Worm (Caenorhabditis elegans) whole organism, early embryonic: ENCODE results near the gene srg-47.

Experiments used
- B0310.2 ChIP-seq: sonication (generic microtip); optimal IDR thresholded peaks from 2 replicates; lab custom pipeline; 2016; ENCODE audit warnings: mild to moderate bottlenecking, missing genetic modification characterization, missing compliant biosample characterization
- F13C5.2 ChIP-seq: sonication (generic microtip); optimal IDR thresholded peaks from 2 replicates; lab custom pipeline; 2017; ENCODE audit warnings: mild to moderate bottlenecking, missing genetic modification characterization, inconsistent platforms, missing compliant biosample characterization
- aly-1 ChIP-seq: sonication (generic microtip); optimal IDR thresholded peaks from 2 replicates; lab custom pipeline; 2016; ENCODE audit warnings: missing genetic modification characterization, missing compliant biosample characterization
- ama-1 ChIP-seq: fragments of 150-350 bp; optimal IDR thresholded peaks from 2 replicates; lab custom pipeline; 2014
- ceh-13 ChIP-seq: fragments of 200-800 bp; sonication (Bioruptor generic); optimal IDR thresholded peaks from 2 replicates; lab custom pipeline; 2018; ENCODE audit warnings: mild to moderate bottlenecking, missing genetic modification characterization, missing compliant biosample characterization
- ceh-36 ChIP-seq: sonication (generic microtip); optimal IDR thresholded peaks from 2 replicates; lab custom pipeline; 2016; ENCODE audit warnings: missing genetic modification characterization, inconsistent platforms, missing compliant biosample characterization
- ets-7 ChIP-seq: sonication (generic microtip); optimal IDR thresholded peaks from 2 replicates; lab custom pipeline; 2016; ENCODE audit warnings: missing genotype, missing genetic modification characterization, missing compliant biosample characterization
- flt-1 ChIP-seq: fragments of 200-800 bp; sonication (Bioruptor generic); IDR thresholded peaks from 2 replicates; pipeline ENCODE4 v1.3.6; 2022; ENCODE audit warnings: missing genetic modification characterization, missing compliant biosample characterization
- hmbx-1 ChIP-seq: sonication (generic microtip); optimal IDR thresholded peaks from 2 replicates; lab custom pipeline; 2016; ENCODE audit warnings: mild to moderate bottlenecking, missing genetic modification characterization, missing compliant biosample characterization
- hmg-4 ChIP-seq: fragments of 200-800 bp; sonication (Bioruptor generic); optimal IDR thresholded peaks from 2 replicates; lab custom pipeline; 2018; ENCODE audit warnings: mild to moderate bottlenecking, missing genetic modification characterization, missing compliant biosample characterization
- hnd-1 ChIP-seq: sonication (generic microtip); optimal IDR thresholded peaks from 2 replicates; lab custom pipeline; 2016; ENCODE audit warnings: missing genetic modification characterization, missing compliant biosample characterization
- pes-1 ChIP-seq: fragments of 200-800 bp; sonication (Bioruptor generic); IDR thresholded peaks from 2 replicates; pipeline ENCODE4 v1.3.6; 2022; ENCODE audit warnings: missing genetic modification reagents, missing genetic modification characterization, missing compliant biosample characterization
- scrt-1 ChIP-seq: fragments of 200-800 bp; sonication (Bioruptor generic); IDR thresholded peaks from 2 replicates; pipeline ENCODE4 v1.3.6; 2022; ENCODE audit warnings: missing genetic modification characterization, missing compliant biosample characterization
- sea-1 ChIP-seq: fragments of 200-800 bp; sonication (Bioruptor generic); conservative IDR thresholded peaks from 2 replicates; pipeline ENCODE4 v1.3.6; 2022; ENCODE audit warnings: missing genetic modification characterization, missing compliant biosample characterization
- tbx-11 ChIP-seq: fragments of 200-800 bp; sonication (Bioruptor generic); IDR thresholded peaks from 2 replicates; pipeline ENCODE4 v1.3.6; 2022; ENCODE audit warnings: missing genetic modification characterization, missing compliant biosample characterization
- tbx-37 ChIP-seq: fragments of 200-800 bp; sonication (Bioruptor generic); conservative IDR thresholded peaks from 2 replicates; pipeline ENCODE4 v1.3.6; 2022; ENCODE audit warnings: missing genetic modification reagents, missing genetic modification characterization, missing compliant biosample characterization
- tra-4 ChIP-seq: sonication (generic microtip); optimal IDR thresholded peaks from 2 replicates; lab custom pipeline; 2017; ENCODE audit warnings: missing genetic modification characterization, missing compliant biosample characterization

The srg-47 gene

ce11 chrV:14556187-14556586 is at the start of gene srg-47:
srg-47 (minus strand) TSS chrV:14556287.
- TF ChIP-seq ets-7 (tag; lab: Kevin White, UChicago), result no peak
- TF ChIP-seq ceh-36 (tag; lab: Kevin White, UChicago), result no peak
- no peak for TF ChIP-seq tbx-11 (GFP tag; lab: Robert Waterston, UW)
- no peak for TF ChIP-seq aly-1 (tag; lab: Kevin White, UChicago)
- TF ChIP-seq F13C5.2 (tag; lab: Kevin White, UChicago), result no peak
- no peak for TF ChIP-seq flt-1 (GFP tag; lab: Robert Waterston, UW)
- no peak for TF ChIP-seq pes-1
- TF ChIP-seq hmbx-1, result no peak
- no peak for TF ChIP-seq hnd-1 (tag; lab: Kevin White, UChicago)
- no peak for TF ChIP-seq ama-1
- TF ChIP-seq scrt-1, result no peak
- no peak for TF ChIP-seq sea-1 (GFP tag; lab: Robert Waterston, UW)
- TF ChIP-seq hmg-4 (GFP tag; lab: Kevin White, UChicago), result no peak
- no peak for TF ChIP-seq tbx-37 (GFP tag; lab: Robert Waterston, UW)
- no peak for TF ChIP-seq ceh-13 (GFP tag; lab: Kevin White, UChicago)
- no peak for TF ChIP-seq tra-4 (tag; lab: Kevin White, UChicago)
- no peak for TF ChIP-seq B0310.2

DNA sequence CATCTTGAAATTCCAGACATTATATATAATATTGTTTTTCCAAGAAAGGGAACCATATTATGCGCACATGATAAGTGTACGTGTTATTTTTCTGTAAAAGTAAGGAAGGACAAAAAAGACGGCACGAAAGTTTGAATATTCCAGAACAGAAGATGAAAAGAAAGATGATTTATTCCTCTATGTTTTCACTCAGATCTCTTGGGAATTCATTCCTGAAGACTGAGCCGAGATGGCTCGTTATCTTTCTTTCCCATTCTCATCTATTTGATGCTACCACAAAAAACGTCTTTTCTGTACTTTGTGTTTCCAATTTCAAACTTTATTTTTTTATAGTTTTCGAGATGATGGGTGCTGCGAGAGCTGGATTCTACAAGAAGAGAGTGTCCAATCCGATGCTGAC is 47.7 kb upstream of the srg-47 start:
- TF ChIP-seq tbx-37 (GFP tag; lab: Robert Waterston, UW) (no peak), ets-7 (tag; lab: Kevin White, UChicago) (no peak), aly-1 (tag; lab: Kevin White, UChicago) (no peak), ama-1 (no peak), ceh-36 (tag; lab: Kevin White, UChicago) (no peak), hmbx-1 (no peak), pes-1 (no peak), hnd-1 (tag; lab: Kevin White, UChicago) (no peak), flt-1 (GFP tag; lab: Robert Waterston, UW) (no peak), hmg-4 (GFP tag; lab: Kevin White, UChicago) (no peak), B0310.2 (no peak), tbx-11 (GFP tag; lab: Robert Waterston, UW) (no peak), tra-4 (tag; lab: Kevin White, UChicago) (no peak), ceh-13 (GFP tag; lab: Kevin White, UChicago) (no peak), sea-1 (GFP tag; lab: Robert Waterston, UW) (no peak), F13C5.2 (tag; lab: Kevin White, UChicago) (no peak), scrt-1 (no peak)

ce11 chrV:14599972-14600371 is 43.9 kb upstream of the srg-47 start, which contains the start of gene glb-22:
glb-22 (plus strand) TSS chrV:14600272.
- TF ChIP-seq sea-1 (GFP tag; lab: Robert Waterston, UW) (no peak), ceh-36 (tag; lab: Kevin White, UChicago) (no peak), tbx-11 (GFP tag; lab: Robert Waterston, UW) (no peak), hmg-4 (GFP tag; lab: Kevin White, UChicago) (no peak), hnd-1 (tag; lab: Kevin White, UChicago) (no peak), scrt-1 (no peak), flt-1 (GFP tag; lab: Robert Waterston, UW) (no peak), tbx-37 (GFP tag; lab: Robert Waterston, UW) (no peak), B0310.2 (no peak)

DNA sequence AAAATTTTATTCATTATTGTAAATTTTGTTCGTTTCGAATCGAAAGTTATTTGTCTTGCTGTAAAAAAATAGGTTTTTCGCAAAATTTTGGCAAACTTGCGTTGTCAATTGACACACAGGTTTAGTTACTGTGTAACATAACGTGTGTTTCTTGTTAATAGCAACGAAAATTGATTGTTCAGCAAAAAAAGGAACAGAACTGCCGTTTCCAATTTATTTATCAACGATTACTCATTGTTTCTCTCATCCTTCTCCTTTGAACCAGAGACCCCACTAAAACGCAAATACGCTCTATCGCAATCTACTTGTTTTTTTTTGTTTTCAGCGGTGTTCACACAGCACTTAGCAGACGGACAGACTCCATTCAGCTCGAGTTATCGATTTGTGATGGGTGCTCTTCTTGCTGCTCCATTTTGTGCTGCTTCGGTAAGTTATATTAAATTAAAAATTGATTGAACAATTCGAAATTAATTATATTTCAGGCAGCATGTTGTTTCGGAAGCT is 41.6 kb upstream of the srg-47 start, which contains the start of gene R11H6.2:
Gene R11H6.2 (plus strand): TSS at position 326 of the 504 bp plus-strand sequence.
- TF ChIP-seq flt-1 (GFP tag; lab: Robert Waterston, UW), result no peak
- no peak for TF ChIP-seq hnd-1 (tag; lab: Kevin White, UChicago)
- no peak for TF ChIP-seq sea-1 (GFP tag; lab: Robert Waterston, UW)

DNA sequence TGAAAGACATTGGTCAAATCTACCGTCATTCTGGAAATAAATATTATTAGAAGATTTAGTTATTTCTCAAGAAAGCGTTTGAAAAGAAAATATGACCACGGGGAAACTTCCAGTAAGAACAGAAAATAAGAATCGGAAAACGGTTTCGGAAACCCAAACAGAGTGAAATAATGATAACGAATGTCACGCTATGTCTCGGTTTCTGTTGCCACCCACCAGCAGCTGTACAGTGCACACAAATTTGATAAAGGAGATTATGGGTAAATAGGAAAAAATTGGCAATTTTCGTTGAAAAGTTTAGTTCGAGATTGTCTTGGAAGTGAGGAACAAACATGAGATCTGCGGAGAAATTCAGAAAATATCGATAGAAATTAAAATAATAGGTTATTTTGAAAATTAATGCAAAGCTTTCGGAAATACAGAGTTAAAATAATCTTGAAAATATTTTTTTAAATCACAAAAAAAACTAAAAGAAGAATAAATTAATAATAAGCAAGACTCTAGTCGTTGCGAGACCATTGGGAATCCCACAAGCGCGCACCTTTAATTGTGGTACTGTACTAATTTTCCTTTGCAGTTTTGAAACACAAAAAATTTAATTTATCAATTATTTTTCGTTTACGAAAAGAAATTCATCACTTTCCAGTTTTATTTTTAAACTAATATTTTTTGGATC is 41.1 kb upstream of the srg-47 start, which contains the start of gene pes-9:
Gene pes-9 (minus strand): TSS at position 30 of the 676 bp plus-strand sequence.
- TF ChIP-seq tbx-11 (GFP tag; lab: Robert Waterston, UW) (no peak), ceh-36 (tag; lab: Kevin White, UChicago) (no peak), F13C5.2 (tag; lab: Kevin White, UChicago) (no peak), tbx-37 (GFP tag; lab: Robert Waterston, UW) (no peak), tra-4 (tag; lab: Kevin White, UChicago) (no peak), hmg-4 (GFP tag; lab: Kevin White, UChicago) (no peak), pes-1 (no peak), ama-1 (no peak), sea-1 (GFP tag; lab: Robert Waterston, UW) (no peak), scrt-1 (no peak), hmbx-1 (no peak), flt-1 (GFP tag; lab: Robert Waterston, UW) (no peak), B0310.2 (no peak), hnd-1 (tag; lab: Kevin White, UChicago) (no peak)

DNA sequence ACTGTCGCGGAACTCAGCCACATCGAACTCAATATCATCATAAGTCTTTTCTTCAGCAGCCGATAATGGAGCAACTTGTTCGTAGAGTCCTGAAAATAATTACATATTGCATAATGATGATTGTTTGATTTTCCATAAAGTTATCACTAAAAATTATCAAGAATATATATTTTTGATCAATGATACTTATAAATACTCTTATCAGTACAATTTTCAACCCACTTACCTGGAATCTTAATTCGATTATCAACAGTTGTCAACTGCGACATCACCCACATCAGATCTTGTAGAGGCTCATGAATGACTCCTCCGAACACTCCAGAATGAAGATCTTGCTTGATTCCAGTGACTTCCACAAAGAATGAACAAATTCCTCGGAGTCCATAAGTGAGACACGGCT is 39.9 kb upstream of the srg-47 start:
- TF ChIP-seq pes-1 (no peak), ets-7 (tag; lab: Kevin White, UChicago) (no peak), sea-1 (GFP tag; lab: Robert Waterston, UW) (no peak), B0310.2 (no peak), ceh-36 (tag; lab: Kevin White, UChicago) (no peak), ama-1 (no peak), flt-1 (GFP tag; lab: Robert Waterston, UW) (no peak), hmbx-1 (no peak), ceh-13 (GFP tag; lab: Kevin White, UChicago) (no peak), tra-4 (tag; lab: Kevin White, UChicago) (no peak), F13C5.2 (tag; lab: Kevin White, UChicago) (no peak), tbx-37 (GFP tag; lab: Robert Waterston, UW) (no peak), tbx-11 (GFP tag; lab: Robert Waterston, UW) (no peak), hmg-4 (GFP tag; lab: Kevin White, UChicago) (no peak), aly-1 (tag; lab: Kevin White, UChicago) (no peak), scrt-1 (no peak), hnd-1 (tag; lab: Kevin White, UChicago) (no peak)
